Worm (Caenorhabditis elegans): ENCODE data around the gene col-172.

ce11 chrX:6656251-6656650 lies 16.4 kb upstream of the col-172 start:
- TF ChIP-seq pes-1 (GFP tag; IDR thresholded peaks at IDR 0.05) (no peak), ama-1 (optimal IDR thresholded peaks at IDR 0.05) (no peak), tra-4 (tag; optimal IDR thresholded peaks at IDR 0.05) (no peak), B0310.2 (tag; optimal IDR thresholded peaks at IDR 0.05) (no peak), hmg-4 (GFP tag; optimal IDR thresholded peaks at IDR 0.05) (no peak)
